Worm (Caenorhabditis elegans) whole organism, young adult: Measurements from ENCODE around the gene best-18.
A peak's percentile ranks its signal among the peaks of the same experiment; 100 is the strongest.

Source experiments
- B0019.2 ChIP-seq: fragments of 200-800 bp; sonication (Bioruptor generic); conservative IDR thresholded peaks from 2 replicates; pipeline ENCODE4 v1.3.6; 2022; ENCODE audit warnings: missing genetic modification reagents, missing genetic modification characterization, missing compliant biosample characterization
- D2030.7 ChIP-seq: fragments of 200-800 bp; sonication (Bioruptor generic); IDR thresholded peaks from 2 replicates; pipeline ENCODE4 v1.3.6; 2022; ENCODE audit warnings: missing genetic modification reagents, missing genetic modification characterization, missing compliant biosample characterization
- F10E7.11 ChIP-seq: sonication (generic microtip); optimal IDR thresholded peaks from 2 replicates; lab custom pipeline; 2017; ENCODE audit warnings: mild to moderate bottlenecking, missing genetic modification characterization, moderate library complexity, missing compliant biosample characterization
- F22D6.2 ChIP-seq: sonication (generic microtip); optimal IDR thresholded peaks from 2 replicates; lab custom pipeline; 2016; ENCODE audit warnings: mild to moderate bottlenecking, missing genetic modification characterization, missing compliant biosample characterization
- F39B2.1 ChIP-seq: fragments of 200-800 bp; sonication (Bioruptor generic); IDR thresholded peaks from 2 replicates; pipeline ENCODE4 v1.3.6; 2022; ENCODE audit warnings: missing genetic modification reagents, missing genetic modification characterization, missing compliant biosample characterization
- F49E8.2 ChIP-seq: sonication (generic microtip); optimal IDR thresholded peaks from 3 replicates; lab custom pipeline; 2017; ENCODE audit warnings: missing genetic modification characterization, mild to moderate bottlenecking, missing compliant biosample characterization, antibody characterized with exemption, moderate library complexity; ENCODE audit not compliant: insufficient read depth
- F52B5.7 ChIP-seq: sonication (generic microtip); optimal IDR thresholded peaks from 2 replicates; lab custom pipeline; 2016; ENCODE audit warnings: mild to moderate bottlenecking, missing genetic modification characterization, missing compliant biosample characterization
- Y56A3A.18 ChIP-seq: fragments of 200-800 bp; sonication (Bioruptor generic); IDR thresholded peaks from 2 replicates; pipeline ENCODE4 v1.3.6; 2022; ENCODE audit warnings: missing genetic modification reagents, missing genetic modification characterization, missing compliant biosample characterization
- Y67H2A.10 ChIP-seq: fragments of 200-800 bp; sonication (Bioruptor generic); conservative IDR thresholded peaks from 2 replicates; pipeline ENCODE4 v1.3.6; 2022; ENCODE audit warnings: missing genetic modification reagents, missing genetic modification characterization, missing compliant biosample characterization
- athp-1 ChIP-seq: sonication (generic microtip); optimal IDR thresholded peaks from 2 replicates; lab custom pipeline; 2017; ENCODE audit warnings: mild to moderate bottlenecking, missing genetic modification characterization, missing compliant biosample characterization
- attf-3 ChIP-seq: fragments of 200-800 bp; sonication (Bioruptor generic); conservative IDR thresholded peaks from 2 replicates; pipeline ENCODE4 v1.3.6; 2022; ENCODE audit warnings: missing genetic modification reagents, missing genetic modification characterization, missing compliant biosample characterization
- bed-1 ChIP-seq: fragments of 200-800 bp; sonication (Bioruptor generic); IDR thresholded peaks from 2 replicates; pipeline ENCODE4 v1.3.6; 2022; ENCODE audit warnings: missing genetic modification reagents, missing genetic modification characterization, missing compliant biosample characterization
- ccch-3 ChIP-seq: fragments of 200-800 bp; sonication (Bioruptor generic); optimal IDR thresholded peaks from 2 replicates; lab custom pipeline; 2018; ENCODE audit warnings: mild to moderate bottlenecking, missing genetic modification characterization, missing compliant biosample characterization
- cebp-1 ChIP-seq, 2 experiments: fragments of 200-800 bp in 1 of 2; sonication (Bioruptor generic) in 1 of 2; sonication (generic microtip) in 1 of 2; IDR thresholded peaks in 1 of 2; optimal IDR thresholded peaks in 1 of 2; 2 replicates each; pipeline versions ENCODE4 v1.3.6 to Lab custom; 2017 to 2022; ENCODE audit warnings: missing compliant biosample characterization in 2 of 2, missing genetic modification characterization in 2 of 2, mild to moderate bottlenecking in 1 of 2, missing genetic modification reagents in 1 of 2, moderate library complexity in 1 of 2
- ceh-27 ChIP-seq: fragments of 200-800 bp; sonication (Bioruptor generic); optimal IDR thresholded peaks from 2 replicates; lab custom pipeline; 2018; ENCODE audit warnings: mild to moderate bottlenecking, missing genetic modification characterization, moderate library complexity, missing compliant biosample characterization
- ceh-40 ChIP-seq: fragments of 200-800 bp; sonication (Bioruptor generic); IDR thresholded peaks from 2 replicates; pipeline ENCODE4 v1.3.6; 2022; ENCODE audit warnings: missing genetic modification characterization, missing compliant biosample characterization
- ceh-91 ChIP-seq: fragments of 200-800 bp; sonication (Bioruptor generic); IDR thresholded peaks from 2 replicates; pipeline ENCODE4 v1.3.6; 2022; ENCODE audit warnings: missing genetic modification reagents, missing genetic modification characterization, missing compliant biosample characterization
- chd-7 ChIP-seq: sonication (generic microtip); optimal IDR thresholded peaks from 2 replicates; lab custom pipeline; 2016; ENCODE audit warnings: mild to moderate bottlenecking, missing genetic modification characterization, moderate library complexity, missing compliant biosample characterization
- dox-1 ChIP-seq: fragments of 200-800 bp; sonication (Bioruptor generic); IDR thresholded peaks from 2 replicates; pipeline ENCODE4 v1.3.6; 2022; ENCODE audit warnings: missing genetic modification reagents, missing genetic modification characterization, missing compliant biosample characterization
- dpl-1 ChIP-seq: fragments of 150-350 bp; optimal IDR thresholded peaks from 2 replicates; lab custom pipeline; 2014; ENCODE audit warnings: missing biosample characterization, missing genetic modification reagents, missing genetic modification characterization
- ets-4 ChIP-seq: fragments of 200-800 bp; sonication (Bioruptor generic); optimal IDR thresholded peaks from 2 replicates; lab custom pipeline; 2018; ENCODE audit warnings: mild to moderate bottlenecking, missing genetic modification characterization, missing compliant biosample characterization
- him-1 ChIP-seq: sonication (generic microtip); optimal IDR thresholded peaks from 2 replicates; lab custom pipeline; 2016; ENCODE audit warnings: missing genotype, missing genetic modification reagents, missing genetic modification characterization, missing compliant biosample characterization
- hlh-26 ChIP-seq: fragments of 200-800 bp; sonication (Bioruptor generic); conservative IDR thresholded peaks from 2 replicates; pipeline ENCODE4 v1.3.6; 2022; ENCODE audit warnings: missing genetic modification reagents, missing genetic modification characterization, missing compliant biosample characterization
- lag-1 ChIP-seq: fragments of 200-800 bp; sonication (Bioruptor generic); IDR thresholded peaks from 2 replicates; pipeline ENCODE4 v1.3.6; 2022; ENCODE audit warnings: missing genetic modification reagents, missing genetic modification characterization, missing compliant biosample characterization
- let-526 ChIP-seq: fragments of 200-800 bp; sonication (Bioruptor generic); IDR thresholded peaks from 2 replicates; pipeline ENCODE4 v1.3.6; 2022; ENCODE audit warnings: missing genetic modification reagents, missing genetic modification characterization, missing compliant biosample characterization
- lir-1 ChIP-seq: fragments of 200-800 bp; sonication (Bioruptor generic); conservative IDR thresholded peaks from 2 replicates; pipeline ENCODE4 v1.3.6; 2022; ENCODE audit warnings: missing genetic modification reagents, missing genetic modification characterization, missing compliant biosample characterization
- lsl-1 ChIP-seq: fragments of 200-800 bp; sonication (Bioruptor generic); optimal IDR thresholded peaks from 2 replicates; lab custom pipeline; 2018; ENCODE audit warnings: mild to moderate bottlenecking, missing genetic modification characterization, moderate library complexity, missing compliant biosample characterization
- madf-6 ChIP-seq: fragments of 200-800 bp; sonication (Bioruptor generic); IDR thresholded peaks from 2 replicates; pipeline ENCODE4 v1.3.6; 2022; ENCODE audit warnings: missing genetic modification reagents, missing genetic modification characterization, missing compliant biosample characterization
- madf-8 ChIP-seq: fragments of 200-800 bp; sonication (Bioruptor generic); conservative IDR thresholded peaks from 2 replicates; pipeline ENCODE4 v1.3.6; 2022; ENCODE audit warnings: missing genetic modification reagents, missing genetic modification characterization, missing compliant biosample characterization
- mcd-1 ChIP-seq: fragments of 200-800 bp; sonication (Bioruptor generic); IDR thresholded peaks from 2 replicates; pipeline ENCODE4 v1.3.6; 2022; ENCODE audit warnings: missing genetic modification reagents, missing genetic modification characterization, missing compliant biosample characterization
- mes-4 ChIP-seq: sonication (generic microtip); optimal IDR thresholded peaks from 2 replicates; lab custom pipeline; 2016; ENCODE audit warnings: missing genotype, missing genetic modification characterization, missing compliant biosample characterization
- nfya-1 ChIP-seq: sonication (generic microtip); optimal IDR thresholded peaks from 2 replicates; lab custom pipeline; 2017; ENCODE audit warnings: antibody characterized with exemption, missing compliant biosample characterization, missing genetic modification characterization, borderline replicate concordance; ENCODE audit not compliant: insufficient read depth
- nhr-179 ChIP-seq: sonication (generic microtip); optimal IDR thresholded peaks from 2 replicates; lab custom pipeline; 2016; ENCODE audit warnings: mild to moderate bottlenecking, missing genetic modification characterization, missing compliant biosample characterization
- nhr-27 ChIP-seq: fragments of 200-800 bp; sonication (Bioruptor generic); optimal IDR thresholded peaks from 2 replicates; lab custom pipeline; 2018; ENCODE audit warnings: mild to moderate bottlenecking, missing genetic modification characterization, moderate library complexity, missing compliant biosample characterization
- nhr-90 ChIP-seq: sonication (generic microtip); optimal IDR thresholded peaks from 2 replicates; lab custom pipeline; 2016; ENCODE audit warnings: missing genotype, mild to moderate bottlenecking, missing genetic modification characterization, missing compliant biosample characterization
- snpc-1.1 ChIP-seq: sonication (generic microtip); optimal IDR thresholded peaks from 2 replicates; lab custom pipeline; 2017; ENCODE audit warnings: missing genetic modification characterization, mild to moderate bottlenecking, missing compliant biosample characterization, antibody characterized with exemption, moderate library complexity, missing genotype, missing genetic modification reagents; ENCODE audit not compliant: insufficient read depth
- snpc-4 ChIP-seq, 5 experiments: fragments of 150-350 bp in 1 of 5; sonication (generic microtip) in 4 of 5; optimal IDR thresholded peaks; 2 replicates each; lab custom pipeline; 2014 to 2018; ENCODE audit warnings: missing genetic modification characterization in 5 of 5, missing biosample characterization in 3 of 5, antibody characterized with exemption in 2 of 5, mild to moderate bottlenecking in 2 of 5, missing compliant biosample characterization in 2 of 5, missing genotype in 2 of 5, moderate library complexity in 2 of 5, missing genetic modification reagents in 1 of 5
- tbx-9 ChIP-seq: sonication (generic microtip); optimal IDR thresholded peaks from 2 replicates; lab custom pipeline; 2016; ENCODE audit warnings: borderline replicate concordance, missing genetic modification characterization, inconsistent platforms, missing compliant biosample characterization
- ztf-25 ChIP-seq: fragments of 200-800 bp; sonication (Bioruptor generic); IDR thresholded peaks from 2 replicates; pipeline ENCODE4 v1.3.6; 2022; ENCODE audit warnings: missing genetic modification reagents, missing genetic modification characterization, missing compliant biosample characterization
- ztf-26 ChIP-seq: sonication (generic microtip); optimal IDR thresholded peaks from 2 replicates; lab custom pipeline; 2017; ENCODE audit warnings: missing genetic modification characterization, missing compliant biosample characterization
- ztf-6 ChIP-seq: fragments of 200-800 bp; sonication (Bioruptor generic); IDR thresholded peaks from 2 replicates; pipeline ENCODE4 v1.3.6; 2022; ENCODE audit warnings: missing genetic modification reagents, missing genetic modification characterization, missing compliant biosample characterization

Gene best-18

ce11 chrIII:10202894-10203871, 9.0 kb upstream of the best-18 start, which contains the start of gene chc-1 (continued):
- TF ChIP-seq nhr-90 (tag; lab: Kevin White, UChicago) (no peak), lir-1 (no peak), bed-1 (GFP tag; lab: Robert Waterston, UW) (no peak), F49E8.2 (tag; lab: Kevin White, UChicago) (no peak), dox-1 (GFP tag; lab: Robert Waterston, UW) (peak; percentile 46; the same call in 1 of the 2 replicates), ztf-25 (GFP tag; lab: Robert Waterston, UW) (no peak), F10E7.11 (no peak), madf-6 (GFP tag; lab: Robert Waterston, UW) (peak; percentile 90), ceh-91 (GFP tag; lab: Robert Waterston, UW) (peak; percentile 80; the same call in 1 of the 2 replicates), lag-1 (GFP tag; lab: Robert Waterston, UW) (no peak), snpc-1.1 (tag; lab: Kevin White, UChicago) (no peak), nhr-179 (no peak), nhr-27 (tag; lab: Kevin White, UChicago) (no peak), Y56A3A.18 (GFP tag; lab: Robert Waterston, UW) (no peak), ceh-40 (GFP tag; lab: Robert Waterston, UW) (no peak), nfya-1 (tag; lab: Kevin White, UChicago) (no peak), dpl-1 (GFP tag; lab: Kevin White, UChicago) (peak; percentile 46), let-526 (GFP tag; lab: Robert Waterston, UW) (no peak), F22D6.2 (tag; lab: Kevin White, UChicago) (no peak), cebp-1 (GFP tag; IDR thresholded peaks at IDR 0.05; lab: Robert Waterston, UW) (no peak), cebp-1 (tag; optimal IDR thresholded peaks at IDR 0.05; lab: Kevin White, UChicago) (peak; percentile 16), mcd-1 (GFP tag; lab: Robert Waterston, UW) (peak; percentile 67), ets-4 (GFP tag; lab: Kevin White, UChicago) (no peak), chd-7 (tag; lab: Kevin White, UChicago) (no peak), madf-8 (GFP tag; lab: Robert Waterston, UW) (peak; percentile 75), ceh-27 (GFP tag; lab: Kevin White, UChicago) (no peak), lsl-1 (peak; percentile 87), hlh-26 (no peak), ztf-26 (no peak), ccch-3 (no peak), ztf-6 (GFP tag; lab: Robert Waterston, UW) (no peak), mes-4 (tag; lab: Kevin White, UChicago) (no peak), B0019.2 (GFP tag; lab: Robert Waterston, UW) (no peak), snpc-4 (GFP tag; optimal IDR thresholded peaks at IDR 0.05; lab: Kevin White, UChicago) (no peak), snpc-4 (tag; optimal IDR thresholded peaks at IDR 0.05; lab: Kevin White, UChicago) (no peak)

ce11 chrIII:10206352-10206751, 5.8 kb upstream of the best-18 start:
- TF ChIP-seq ets-4 (GFP tag; lab: Kevin White, UChicago) (no peak), him-1 (tag; lab: Kevin White, UChicago) (no peak), attf-3 (GFP tag; lab: Robert Waterston, UW) (no peak), nhr-179 (no peak), athp-1 (no peak), nhr-27 (tag; lab: Kevin White, UChicago) (no peak), tbx-9 (tag; lab: Kevin White, UChicago) (no peak), ceh-27 (GFP tag; lab: Kevin White, UChicago) (no peak), snpc-1.1 (tag; lab: Kevin White, UChicago) (no peak), Y67H2A.10 (GFP tag; lab: Robert Waterston, UW) (no peak), F52B5.7 (tag; lab: Kevin White, UChicago) (no peak), F39B2.1 (no peak), D2030.7 (GFP tag; lab: Robert Waterston, UW) (no peak)
